Fruit fly (Drosophila melanogaster): ENCODE measurements around the gene MFS3.

Gene MFS3

dm6 chr2L:1125437-1125836, 17.6 kb upstream of the MFS3 start (continued):
- TF ChIP-seq Fer3 (tag; optimal IDR thresholded peaks at IDR 0.05): peak; percentile 5
- TF ChIP-seq chinmo (GFP tag; IDR thresholded peaks at IDR 0.05; ENCODE audit: partially characterized antibody): peak; percentile 79; the same call in 2 of the 4 replicates
- TF ChIP-seq ind (GFP tag; optimal IDR thresholded peaks at IDR 0.05): no peak
- TF ChIP-seq MBD-R2 (GFP tag; IDR thresholded peaks at IDR 0.05): no peak
- no peak for TF ChIP-seq so (GFP tag; IDR thresholded peaks at IDR 0.05)
- TF ChIP-seq fru (optimal IDR thresholded peaks at IDR 0.05): no peak
- no peak for TF ChIP-seq emc (GFP tag; optimal IDR thresholded peaks at IDR 0.05)
- peak; percentile 10; the same call in 1 of the 2 replicates for TF ChIP-seq CG32532 (GFP tag; IDR thresholded peaks at IDR 0.05)
- no peak for TF ChIP-seq CG7786 (GFP tag; optimal IDR thresholded peaks at IDR 0.05)
- no peak for TF ChIP-seq lmd (GFP tag; IDR thresholded peaks at IDR 0.05)
- TF ChIP-seq dan (GFP tag; IDR thresholded peaks at IDR 0.05): no peak
- no peak for TF ChIP-seq run (tag; optimal IDR thresholded peaks at IDR 0.05)
- 0 out of 2 replicates have a peak, but pooled peaks have one; percentile 16 for TF ChIP-seq Drgx (GFP tag; IDR thresholded peaks at IDR 0.05)
- TF ChIP-seq CG10274 (GFP tag; optimal IDR thresholded peaks at IDR 0.05): no peak
- no peak for TF ChIP-seq CG8478 (optimal IDR thresholded peaks at IDR 0.05)
- TF ChIP-seq CG9727 (GFP tag; optimal IDR thresholded peaks at IDR 0.05): no peak
- TF ChIP-seq cg (GFP tag; optimal IDR thresholded peaks at IDR 0.05): peak; percentile 3
- peak in 1 of 2 experiments; percentile 6 for TF ChIP-seq Hr78 (GFP tag; optimal IDR thresholded peaks at IDR 0.05)
- peak; percentile 44 for TF ChIP-seq HHEX (GFP tag; optimal IDR thresholded peaks at IDR 0.05)
- no peak for TF ChIP-seq zen2 (GFP tag; IDR thresholded peaks at IDR 0.05; ENCODE audit: partially characterized antibody)
- no peak for TF ChIP-seq wor (GFP tag; IDR thresholded peaks at IDR 0.05)
- TF ChIP-seq Sry-δ (GFP tag; optimal IDR thresholded peaks at IDR 0.05): no peak
- TF ChIP-seq CG4360 (GFP tag; IDR thresholded peaks at IDR 0.05): no peak
- no peak for TF ChIP-seq Lhr (GFP tag; optimal IDR thresholded peaks at IDR 0.05)
- TF ChIP-seq lilli (GFP tag; optimal IDR thresholded peaks at IDR 0.05): no peak
- no peak for TF ChIP-seq CG8290 (GFP tag; optimal IDR thresholded peaks at IDR 0.05)
- peak in 1 of 2 experiments; percentile 61 for TF ChIP-seq CG8290 (tag; optimal IDR thresholded peaks at IDR 0.05)
- no peak for TF ChIP-seq ap (GFP tag; IDR thresholded peaks at IDR 0.05)
- no peak for TF ChIP-seq shn (GFP tag; optimal IDR thresholded peaks at IDR 0.05)
- TF ChIP-seq ftz-f1 (GFP tag; optimal IDR thresholded peaks at IDR 0.05): no peak
- TF ChIP-seq pum (GFP tag; optimal IDR thresholded peaks at IDR 0.05): no peak
- no peak for TF ChIP-seq pzg (GFP tag; optimal IDR thresholded peaks at IDR 0.05)
- no peak for TF ChIP-seq Hr51 (GFP tag; optimal IDR thresholded peaks at IDR 0.05)
- no peak for TF ChIP-seq CG31224 (GFP tag; IDR thresholded peaks at IDR 0.05)
- no peak for TF ChIP-seq hth (optimal IDR thresholded peaks at IDR 0.05)
- TF ChIP-seq CG7928 (GFP tag; optimal IDR thresholded peaks at IDR 0.05): no peak
- peak; percentile 58 for TF ChIP-seq B-H2 (GFP tag; optimal IDR thresholded peaks at IDR 0.05)
- TF ChIP-seq CG1603 (tag; optimal IDR thresholded peaks at IDR 0.05): no peak
- TF ChIP-seq ro (GFP tag; IDR thresholded peaks at IDR 0.05): no peak
- no peak for TF ChIP-seq wek (GFP tag; optimal IDR thresholded peaks at IDR 0.05)
- no peak for TF ChIP-seq CG13624 (GFP tag; optimal IDR thresholded peaks at IDR 0.05)
- peak; percentile 25 for TF ChIP-seq CG18599 (GFP tag; optimal IDR thresholded peaks at IDR 0.05)
- no peak for TF ChIP-seq CG2889 (GFP tag; IDR thresholded peaks at IDR 0.05)
- no peak for TF ChIP-seq gcm (GFP tag; optimal IDR thresholded peaks at IDR 0.05)
- TF ChIP-seq Spps (tag; optimal IDR thresholded peaks at IDR 0.05): no peak
- no peak for TF ChIP-seq Optix (GFP tag; IDR thresholded peaks at IDR 0.05)
- TF ChIP-seq h (optimal IDR thresholded peaks at IDR 0.05): no peak
- no peak for TF ChIP-seq twi (tag; optimal IDR thresholded peaks at IDR 0.05)
- no peak for TF ChIP-seq CG4424 (GFP tag; optimal IDR thresholded peaks at IDR 0.05)
- TF ChIP-seq CG31441 (GFP tag; IDR thresholded peaks at IDR 0.05): no peak
- TF ChIP-seq Bteb2 (GFP tag; optimal IDR thresholded peaks at IDR 0.05): no peak
- TF ChIP-seq Usf (GFP tag; optimal IDR thresholded peaks at IDR 0.05): no peak
- TF ChIP-seq jumu (GFP tag; optimal IDR thresholded peaks at IDR 0.05): no peak
- no peak for TF ChIP-seq CG8388 (GFP tag; optimal IDR thresholded peaks at IDR 0.05)
